Fruit fly (Drosophila melanogaster): ENCODE measurements around the gene Tmhs.

The Tmhs gene

dm6 chr3L:1866021-1866811 is 19.2 kb upstream of the Tmhs start:
- TF ChIP-seq ttk (optimal IDR thresholded peaks at IDR 0.05) (peak; percentile 92), Myc (optimal IDR thresholded peaks at IDR 0.05) (no peak)

dm6 chr3L:1868841-1869240 is 16.6 kb upstream of the Tmhs start:
- no peak for TF ChIP-seq Sin3A (optimal IDR thresholded peaks at IDR 0.05)
- TF ChIP-seq Myc (optimal IDR thresholded peaks at IDR 0.05) = no peak
- no peak for TF ChIP-seq insv (optimal IDR thresholded peaks at IDR 0.05)
- TF ChIP-seq ttk (optimal IDR thresholded peaks at IDR 0.05) = no peak
- TF ChIP-seq h (optimal IDR thresholded peaks at IDR 0.05) = no peak
- TF ChIP-seq psq (optimal IDR thresholded peaks at IDR 0.05) = no peak

dm6 chr3L:1869719-1870118 is 15.7 kb upstream of the Tmhs start, which contains the start of gene CG13924:
Gene CG13924 (plus strand): TSS chr3L:1870019.
- no peak for TF ChIP-seq ttk (optimal IDR thresholded peaks at IDR 0.05)
- TF ChIP-seq Sin3A (optimal IDR thresholded peaks at IDR 0.05) = no peak
- TF ChIP-seq h (optimal IDR thresholded peaks at IDR 0.05) = no peak
- no peak for TF ChIP-seq Myc (optimal IDR thresholded peaks at IDR 0.05)
- TF ChIP-seq psq (optimal IDR thresholded peaks at IDR 0.05) = no peak
- TF ChIP-seq insv (optimal IDR thresholded peaks at IDR 0.05) = no peak

dm6 chr3L:1876215-1876625 is 9.2 kb upstream of the Tmhs start, which contains the start of gene dre4:
Gene dre4 (minus strand): TSS chr3L:1876312.
- no peak for TF ChIP-seq Myc (optimal IDR thresholded peaks at IDR 0.05)
- TF ChIP-seq ttk (optimal IDR thresholded peaks at IDR 0.05) = no peak
- no peak for TF ChIP-seq h (optimal IDR thresholded peaks at IDR 0.05)

- TF ChIP-seq ttk (optimal IDR thresholded peaks at IDR 0.05) (no peak), h (optimal IDR thresholded peaks at IDR 0.05) (no peak), Myc (optimal IDR thresholded peaks at IDR 0.05) (no peak), psq (optimal IDR thresholded peaks at IDR 0.05) (no peak), insv (optimal IDR thresholded peaks at IDR 0.05) (no peak), Sin3A (optimal IDR thresholded peaks at IDR 0.05) (no peak)
These were observed 4.8 kb upstream of the Tmhs start for dm6 chr3L:1880692-1881091.

- TF ChIP-seq insv (optimal IDR thresholded peaks at IDR 0.05) = no peak
- TF ChIP-seq Sin3A (optimal IDR thresholded peaks at IDR 0.05) = no peak
- TF ChIP-seq psq (optimal IDR thresholded peaks at IDR 0.05) = no peak
- no peak for TF ChIP-seq Myc (optimal IDR thresholded peaks at IDR 0.05)
- TF ChIP-seq ttk (optimal IDR thresholded peaks at IDR 0.05) = no peak
These were observed 3.5 kb upstream of the Tmhs start for dm6 chr3L:1881919-1882318.

dm6 chr3L:1882868-1883554 is 2.4 kb upstream of the Tmhs start, which contains the start of gene CG13937:
Gene CG13937 (minus strand): TSS chr3L:1883041.
- TF ChIP-seq Sin3A (optimal IDR thresholded peaks at IDR 0.05) (no peak), h (optimal IDR thresholded peaks at IDR 0.05) (no peak), insv (optimal IDR thresholded peaks at IDR 0.05) (no peak), Myc (optimal IDR thresholded peaks at IDR 0.05) (no peak), psq (optimal IDR thresholded peaks at IDR 0.05) (no peak), ttk (optimal IDR thresholded peaks at IDR 0.05) (no peak)

dm6 chr3L:1884652-1885051 is 805 bp upstream of the Tmhs start, which contains the start of gene Aprt:
Gene Aprt (minus strand): TSS chr3L:1885019.
- TF ChIP-seq ttk (optimal IDR thresholded peaks at IDR 0.05) (no peak), insv (optimal IDR thresholded peaks at IDR 0.05) (no peak), Sin3A (optimal IDR thresholded peaks at IDR 0.05) (no peak), psq (optimal IDR thresholded peaks at IDR 0.05) (no peak), Myc (optimal IDR thresholded peaks at IDR 0.05) (no peak), h (optimal IDR thresholded peaks at IDR 0.05) (no peak)

dm6 chr3L:1886125-1886544 is 678 bp downstream of the Tmhs start:
- TF ChIP-seq h (optimal IDR thresholded peaks at IDR 0.05) (no peak), Myc (optimal IDR thresholded peaks at IDR 0.05) (no peak), insv (optimal IDR thresholded peaks at IDR 0.05) (no peak), psq (optimal IDR thresholded peaks at IDR 0.05) (no peak), Sin3A (optimal IDR thresholded peaks at IDR 0.05) (no peak), ttk (optimal IDR thresholded peaks at IDR 0.05) (no peak)

dm6 chr3L:1887929-1888529 is 2.6 kb downstream of the Tmhs start:
- no peak for TF ChIP-seq Myc (optimal IDR thresholded peaks at IDR 0.05)
- no peak for TF ChIP-seq psq (optimal IDR thresholded peaks at IDR 0.05)
- TF ChIP-seq ttk (optimal IDR thresholded peaks at IDR 0.05) = no peak
- no peak for TF ChIP-seq Sin3A (optimal IDR thresholded peaks at IDR 0.05)
- TF ChIP-seq insv (optimal IDR thresholded peaks at IDR 0.05) = no peak
- TF ChIP-seq h (optimal IDR thresholded peaks at IDR 0.05) = no peak

- TF ChIP-seq Myc (optimal IDR thresholded peaks at IDR 0.05) = no peak
- no peak for TF ChIP-seq insv (optimal IDR thresholded peaks at IDR 0.05)
- TF ChIP-seq ttk (optimal IDR thresholded peaks at IDR 0.05) = no peak
- TF ChIP-seq psq (optimal IDR thresholded peaks at IDR 0.05) = no peak
- no peak for TF ChIP-seq h (optimal IDR thresholded peaks at IDR 0.05)
- TF ChIP-seq Sin3A (optimal IDR thresholded peaks at IDR 0.05) = no peak
These were observed 5.5 kb downstream of the Tmhs start for dm6 chr3L:1890941-1891340.

dm6 chr3L:1891914-1892313 is 6.5 kb downstream of the Tmhs start:
- TF ChIP-seq insv (optimal IDR thresholded peaks at IDR 0.05) (no peak), Sin3A (optimal IDR thresholded peaks at IDR 0.05) (no peak), psq (optimal IDR thresholded peaks at IDR 0.05) (no peak), h (optimal IDR thresholded peaks at IDR 0.05) (no peak), ttk (optimal IDR thresholded peaks at IDR 0.05) (no peak), Myc (optimal IDR thresholded peaks at IDR 0.05) (no peak)

Measured in Kc167 (cell line).